Worm (Caenorhabditis elegans): ENCODE measurements around the gene F28B1.9.

F28B1.9 gene

DNA sequence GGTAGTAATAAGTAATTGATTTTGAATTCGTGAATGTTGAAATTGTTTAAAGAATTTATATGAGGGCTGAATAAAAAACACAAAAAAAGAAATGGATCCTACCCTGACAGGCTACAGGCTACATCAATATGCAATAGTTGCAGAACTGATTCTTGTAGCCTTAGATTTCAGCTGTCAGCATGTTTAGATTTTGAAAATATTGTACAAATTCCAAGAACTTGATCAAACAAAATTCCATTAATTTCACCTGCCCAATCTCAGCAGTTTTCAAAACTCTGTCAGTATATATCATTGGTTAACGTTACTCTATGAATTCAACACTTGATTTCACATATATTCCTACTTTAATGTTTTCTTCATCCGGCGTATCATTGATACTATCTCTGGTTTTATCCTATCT, 31.3 kb upstream of the F28B1.9 start:
- TF ChIP-seq hmg-4 (GFP tag; optimal IDR thresholded peaks at IDR 0.05) (no peak), ets-7 (tag; optimal IDR thresholded peaks at IDR 0.05) (no peak), B0310.2 (tag; optimal IDR thresholded peaks at IDR 0.05) (no peak), flt-1 (GFP tag; IDR thresholded peaks at IDR 0.05) (no peak), hmbx-1 (tag; optimal IDR thresholded peaks at IDR 0.05) (no peak), ceh-36 (tag; optimal IDR thresholded peaks at IDR 0.05) (no peak)

DNA sequence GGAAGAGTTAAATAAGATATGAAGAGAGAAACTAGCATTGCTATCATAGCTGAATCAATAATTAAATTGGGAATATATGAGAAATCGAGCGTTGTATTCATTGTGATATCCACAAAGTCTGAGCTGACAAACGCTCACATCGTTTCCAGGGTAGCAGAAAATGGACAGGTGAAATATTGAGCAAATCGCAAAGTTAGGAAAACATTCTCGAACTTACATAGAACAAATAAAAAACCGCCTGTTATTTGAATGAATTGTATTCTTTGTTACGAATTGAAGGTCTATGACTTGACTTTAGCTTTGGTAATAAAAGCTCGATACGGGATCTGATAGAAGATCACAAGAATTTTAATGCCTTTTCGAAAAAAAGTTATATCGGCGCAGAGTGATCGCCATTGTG, 25.8 kb upstream of the F28B1.9 start, which contains the start of gene srz-94:
Gene srz-94, minus strand, starts transcription at position 101 of the 400 bp plus-strand sequence.
- TF ChIP-seq tbx-37 (GFP tag; conservative IDR thresholded peaks at IDR 0.05) (no peak), ets-7 (tag; optimal IDR thresholded peaks at IDR 0.05) (no peak), hnd-1 (tag; optimal IDR thresholded peaks at IDR 0.05) (no peak), F13C5.2 (tag; optimal IDR thresholded peaks at IDR 0.05) (no peak), B0310.2 (tag; optimal IDR thresholded peaks at IDR 0.05) (no peak), ama-1 (optimal IDR thresholded peaks at IDR 0.05) (no peak), sea-1 (GFP tag; conservative IDR thresholded peaks at IDR 0.05) (no peak), flt-1 (GFP tag; IDR thresholded peaks at IDR 0.05) (no peak), tra-4 (tag; optimal IDR thresholded peaks at IDR 0.05) (no peak), aly-1 (tag; optimal IDR thresholded peaks at IDR 0.05) (no peak), scrt-1 (GFP tag; IDR thresholded peaks at IDR 0.05) (no peak)

DNA sequence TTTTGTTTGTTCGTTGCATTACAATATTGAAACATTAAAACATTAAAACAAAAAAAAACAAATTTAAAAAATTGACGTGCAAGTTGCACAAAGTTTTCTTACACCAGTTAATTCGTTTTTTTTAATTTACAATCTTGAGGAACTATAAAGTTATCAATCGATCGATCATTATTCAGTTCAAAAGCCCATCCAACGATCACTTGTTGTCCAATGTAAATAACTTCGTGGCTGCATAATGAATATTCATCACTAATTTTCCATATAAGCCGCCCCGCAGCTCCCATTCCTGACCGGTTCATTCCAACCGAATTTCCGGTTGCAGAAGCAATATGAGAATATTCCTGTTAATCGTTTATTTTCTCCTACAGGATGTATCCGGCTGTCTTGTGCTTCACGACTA, 19.4 kb upstream of the F28B1.9 start, which contains the start of gene hpo-33:
Gene hpo-33, plus strand, starts transcription at position 301 of the 400 bp plus-strand sequence.
- TF ChIP-seq aly-1 (tag; optimal IDR thresholded peaks at IDR 0.05): no peak

DNA sequence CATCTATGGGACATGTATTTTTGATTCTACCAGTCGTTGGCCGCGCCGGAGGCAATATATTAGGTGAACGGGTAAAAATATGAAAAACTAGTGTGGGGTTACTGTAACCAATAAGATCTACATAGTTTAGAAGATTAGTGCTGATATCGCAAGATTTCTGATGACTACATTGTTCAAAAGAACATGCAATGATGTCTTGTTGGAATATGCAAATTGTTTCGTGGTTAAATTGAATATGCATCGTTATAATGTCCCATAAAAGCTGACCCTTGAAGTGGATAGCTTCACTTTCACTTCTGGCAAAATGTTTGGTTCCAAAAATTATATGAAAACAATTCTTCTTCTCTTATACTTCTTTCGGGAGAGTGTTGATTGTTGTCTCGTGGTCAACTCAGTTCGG, 17.2 kb upstream of the F28B1.9 start, which contains the start of gene F28B1.2:
Gene F28B1.2, plus strand, starts transcription at position 301 of the 400 bp plus-strand sequence.
- no peak for TF ChIP-seq ama-1 (optimal IDR thresholded peaks at IDR 0.05)
- no peak for TF ChIP-seq F13C5.2 (tag; optimal IDR thresholded peaks at IDR 0.05)
- no peak for TF ChIP-seq aly-1 (tag; optimal IDR thresholded peaks at IDR 0.05)
- no peak for TF ChIP-seq pes-1 (GFP tag; IDR thresholded peaks at IDR 0.05)
- TF ChIP-seq hmg-4 (GFP tag; optimal IDR thresholded peaks at IDR 0.05): no peak
- TF ChIP-seq B0310.2 (tag; optimal IDR thresholded peaks at IDR 0.05): no peak
- no peak for TF ChIP-seq scrt-1 (GFP tag; IDR thresholded peaks at IDR 0.05)
- no peak for TF ChIP-seq tra-4 (tag; optimal IDR thresholded peaks at IDR 0.05)
- no peak for TF ChIP-seq hnd-1 (tag; optimal IDR thresholded peaks at IDR 0.05)
- no peak for TF ChIP-seq ceh-13 (GFP tag; optimal IDR thresholded peaks at IDR 0.05)
- no peak for TF ChIP-seq hmbx-1 (tag; optimal IDR thresholded peaks at IDR 0.05)
- TF ChIP-seq ceh-36 (tag; optimal IDR thresholded peaks at IDR 0.05): no peak
- no peak for TF ChIP-seq tbx-37 (GFP tag; conservative IDR thresholded peaks at IDR 0.05)
- no peak for TF ChIP-seq tbx-11 (GFP tag; IDR thresholded peaks at IDR 0.05)
- TF ChIP-seq sea-1 (GFP tag; conservative IDR thresholded peaks at IDR 0.05): no peak
- TF ChIP-seq ets-7 (tag; optimal IDR thresholded peaks at IDR 0.05): no peak
- TF ChIP-seq flt-1 (GFP tag; IDR thresholded peaks at IDR 0.05): no peak

DNA sequence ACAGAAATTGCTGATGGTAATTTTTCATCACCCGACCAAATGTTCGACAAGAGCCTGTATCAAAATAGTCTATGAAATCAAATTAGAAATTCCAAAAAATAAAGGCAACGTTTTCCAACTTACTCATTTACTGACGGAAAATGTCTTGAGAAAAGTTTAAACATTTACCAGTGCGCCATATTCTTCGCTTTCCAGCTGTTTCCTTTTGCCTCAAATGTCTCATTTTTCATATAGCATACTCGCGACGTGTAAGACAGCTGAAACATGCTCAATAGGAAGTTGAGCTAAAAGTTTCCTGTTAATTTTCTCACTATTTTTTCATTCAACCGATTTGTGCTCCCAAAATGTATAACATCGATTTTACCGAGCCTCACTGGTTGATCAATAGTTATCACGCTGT, 1.7 kb upstream of the F28B1.9 start, which contains the start of gene sri-66:
Gene sri-66, plus strand, starts transcription at position 301 of the 400 bp plus-strand sequence.
- TF ChIP-seq sea-1 (GFP tag; conservative IDR thresholded peaks at IDR 0.05) (no peak), aly-1 (tag; optimal IDR thresholded peaks at IDR 0.05) (no peak), ceh-13 (GFP tag; optimal IDR thresholded peaks at IDR 0.05) (no peak)

DNA sequence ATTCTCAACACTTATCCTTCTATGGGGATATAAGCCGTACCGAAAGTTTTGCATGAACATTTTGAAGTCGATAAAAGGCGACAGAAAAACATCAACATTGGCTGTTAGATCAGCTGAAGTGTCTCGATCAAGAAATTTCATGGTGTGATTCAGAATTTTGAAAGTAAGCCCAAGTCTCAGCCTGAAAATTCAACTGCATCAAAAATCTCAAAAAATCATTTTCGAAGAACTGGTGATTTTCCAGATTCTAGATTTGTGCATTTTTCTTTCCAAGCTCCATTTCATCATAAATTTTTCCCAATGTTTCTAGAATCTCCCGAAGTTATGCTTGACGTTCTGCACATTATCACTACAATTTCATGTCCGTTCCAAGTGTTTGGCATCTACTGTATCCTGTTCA, 3.0 kb downstream of the F28B1.9 start, which contains the start of gene srh-255:
Gene srh-255, plus strand, starts transcription at position 301 of the 400 bp plus-strand sequence.
- TF ChIP-seq flt-1 (GFP tag; IDR thresholded peaks at IDR 0.05): no peak
- TF ChIP-seq aly-1 (tag; optimal IDR thresholded peaks at IDR 0.05): no peak
- no peak for TF ChIP-seq hmg-4 (GFP tag; optimal IDR thresholded peaks at IDR 0.05)
- TF ChIP-seq pes-1 (GFP tag; IDR thresholded peaks at IDR 0.05): no peak
- TF ChIP-seq ceh-36 (tag; optimal IDR thresholded peaks at IDR 0.05): no peak
- TF ChIP-seq ceh-13 (GFP tag; optimal IDR thresholded peaks at IDR 0.05): no peak
- TF ChIP-seq hnd-1 (tag; optimal IDR thresholded peaks at IDR 0.05): no peak
- no peak for TF ChIP-seq tbx-37 (GFP tag; conservative IDR thresholded peaks at IDR 0.05)
- no peak for TF ChIP-seq tra-4 (tag; optimal IDR thresholded peaks at IDR 0.05)
- no peak for TF ChIP-seq F13C5.2 (tag; optimal IDR thresholded peaks at IDR 0.05)

DNA sequence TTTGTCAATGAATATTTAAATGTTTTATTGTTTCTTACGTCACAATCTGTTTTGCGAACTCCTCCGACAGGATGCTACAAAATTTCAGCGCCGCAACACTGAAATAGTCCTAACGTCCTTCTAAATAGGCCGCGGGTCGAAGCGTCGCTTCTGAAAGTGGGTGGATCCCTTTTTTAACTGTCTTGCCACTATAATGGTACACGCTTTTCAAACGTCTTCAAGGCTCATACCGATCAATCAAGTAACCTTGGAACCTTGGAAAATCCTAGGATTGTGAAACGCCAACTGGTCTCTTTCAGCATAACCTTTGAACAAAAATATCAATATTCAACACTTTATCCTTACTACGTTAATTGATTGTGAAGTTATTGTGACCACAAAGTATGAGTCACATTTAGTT, 4.9 kb downstream of the F28B1.9 start:
- no peak for TF ChIP-seq scrt-1 (GFP tag; IDR thresholded peaks at IDR 0.05)
- no peak for TF ChIP-seq hmg-4 (GFP tag; optimal IDR thresholded peaks at IDR 0.05)
- TF ChIP-seq sea-1 (GFP tag; conservative IDR thresholded peaks at IDR 0.05): no peak
- TF ChIP-seq hnd-1 (tag; optimal IDR thresholded peaks at IDR 0.05): no peak
- no peak for TF ChIP-seq tbx-37 (GFP tag; conservative IDR thresholded peaks at IDR 0.05)
- TF ChIP-seq F13C5.2 (tag; optimal IDR thresholded peaks at IDR 0.05): no peak
- TF ChIP-seq aly-1 (tag; optimal IDR thresholded peaks at IDR 0.05): no peak
- no peak for TF ChIP-seq B0310.2 (tag; optimal IDR thresholded peaks at IDR 0.05)
- no peak for TF ChIP-seq ceh-13 (GFP tag; optimal IDR thresholded peaks at IDR 0.05)

DNA sequence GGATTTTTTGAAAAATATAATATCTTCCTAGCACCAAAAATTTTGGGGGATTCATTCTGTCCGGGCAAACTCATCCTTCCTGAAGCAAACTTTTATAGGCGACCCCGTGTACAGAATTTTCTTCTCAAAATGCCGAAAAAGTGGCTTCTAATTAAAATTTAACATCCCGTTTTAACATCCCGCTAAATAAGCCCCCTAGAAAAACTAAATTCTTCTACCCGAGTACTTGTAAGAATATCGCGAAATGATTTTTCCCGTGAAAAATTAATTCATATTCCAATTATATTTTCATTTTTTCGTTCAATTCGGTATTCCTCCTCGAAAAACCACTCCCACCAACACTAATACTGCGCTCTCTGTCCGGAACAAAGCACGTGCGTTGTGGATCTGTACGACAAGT, 7.2 kb downstream of the F28B1.9 start, which contains the start of gene T05E12.8:
Gene T05E12.8, plus strand, starts transcription at position 301 of the 400 bp plus-strand sequence.
- TF ChIP-seq B0310.2 (tag; optimal IDR thresholded peaks at IDR 0.05): no peak
- no peak for TF ChIP-seq tbx-37 (GFP tag; conservative IDR thresholded peaks at IDR 0.05)
- TF ChIP-seq sea-1 (GFP tag; conservative IDR thresholded peaks at IDR 0.05): no peak
- TF ChIP-seq ets-7 (tag; optimal IDR thresholded peaks at IDR 0.05): no peak
- no peak for TF ChIP-seq tbx-11 (GFP tag; IDR thresholded peaks at IDR 0.05)
- no peak for TF ChIP-seq ceh-36 (tag; optimal IDR thresholded peaks at IDR 0.05)
- no peak for TF ChIP-seq tra-4 (tag; optimal IDR thresholded peaks at IDR 0.05)
- TF ChIP-seq ama-1 (optimal IDR thresholded peaks at IDR 0.05): no peak
- no peak for TF ChIP-seq F13C5.2 (tag; optimal IDR thresholded peaks at IDR 0.05)
- TF ChIP-seq scrt-1 (GFP tag; IDR thresholded peaks at IDR 0.05): no peak
- TF ChIP-seq aly-1 (tag; optimal IDR thresholded peaks at IDR 0.05): no peak
- TF ChIP-seq pes-1 (GFP tag; IDR thresholded peaks at IDR 0.05): no peak
- no peak for TF ChIP-seq hnd-1 (tag; optimal IDR thresholded peaks at IDR 0.05)
- no peak for TF ChIP-seq hmbx-1 (tag; optimal IDR thresholded peaks at IDR 0.05)
- TF ChIP-seq flt-1 (GFP tag; IDR thresholded peaks at IDR 0.05): no peak
- no peak for TF ChIP-seq hmg-4 (GFP tag; optimal IDR thresholded peaks at IDR 0.05)
- no peak for TF ChIP-seq ceh-13 (GFP tag; optimal IDR thresholded peaks at IDR 0.05)
